Worm (Caenorhabditis elegans): Measurements from ENCODE around the gene R01H2.7.

DNA sequence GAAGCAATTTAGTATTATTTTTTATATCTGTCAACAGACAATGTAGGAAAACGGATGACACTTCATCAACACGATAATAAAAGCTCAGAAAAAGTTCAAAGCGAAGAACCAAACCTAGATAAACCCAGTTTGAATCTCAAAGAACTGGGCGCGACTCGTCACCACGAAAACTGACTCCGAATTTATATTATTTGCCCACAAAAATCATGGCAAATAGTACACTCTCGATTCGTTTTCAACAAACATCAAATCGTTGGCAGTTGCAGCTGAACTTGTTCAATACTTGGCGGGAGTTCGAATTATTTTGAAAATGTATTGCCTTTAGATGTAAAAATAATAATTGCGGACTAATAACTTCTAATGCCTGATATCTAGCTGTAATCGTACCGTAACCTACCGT, 37.6 kb upstream of the R01H2.7 start:
- TF ChIP-seq nhr-19 (GFP tag; conservative IDR thresholded peaks at IDR 0.05) (no peak), tlp-1 (tag; optimal IDR thresholded peaks at IDR 0.05) (no peak), nhr-28 (tag; optimal IDR thresholded peaks at IDR 0.05) (no peak), lin-39 (tag; optimal IDR thresholded peaks at IDR 0.05) (no peak)

All from whole organism, L1 larva.